Fruit fly (Drosophila melanogaster): ENCODE results near the gene Flo2.

The Flo2 gene

dm6 chrX:14950273-14951272 is 111.4 kb downstream of the Flo2 start (continued):
- TF ChIP-seq Dll (GFP tag; IDR thresholded peaks at IDR 0.05; ENCODE audit: partially characterized antibody) (no peak), jigr1 (GFP tag; IDR thresholded peaks at IDR 0.05) (peak; percentile 85), CG8924 (tag; optimal IDR thresholded peaks at IDR 0.05) (peak; percentile 97), ara (GFP tag; IDR thresholded peaks at IDR 0.05) (peak; percentile 91), HHEX (GFP tag; optimal IDR thresholded peaks at IDR 0.05) (peak; percentile 84), bcd (GFP tag; optimal IDR thresholded peaks at IDR 0.05) (peak; percentile 93), crol (GFP tag; IDR thresholded peaks at IDR 0.05) (peak; percentile 24; the same call in 1 of the 2 replicates), ems (GFP tag; optimal IDR thresholded peaks at IDR 0.05) (peak; percentile 65), hth (optimal IDR thresholded peaks at IDR 0.05) (no peak), CG7963 (GFP tag; IDR thresholded peaks at IDR 0.05; ENCODE audit: partially characterized antibody) (0 out of 3 replicates have a peak, but pooled peaks have one; percentile 24), CG12942 (GFP tag; optimal IDR thresholded peaks at IDR 0.05) (peak; percentile 83), CG8281 (tag; optimal IDR thresholded peaks at IDR 0.05) (peak; percentile 86), CG3281 (GFP tag; optimal IDR thresholded peaks at IDR 0.05) (peak; percentile 78), Rx (GFP tag; IDR thresholded peaks at IDR 0.05) (peak; percentile 75; the same call in 1 of the 2 replicates), Awh (GFP tag; IDR thresholded peaks at IDR 0.05) (peak; percentile 90), chm (GFP tag; IDR thresholded peaks at IDR 0.05) (peak; percentile 43), sr (GFP tag; IDR thresholded peaks at IDR 0.05) (peak; percentile 80; the same call in 2 of the 3 replicates), CG10462 (GFP tag; optimal IDR thresholded peaks at IDR 0.05) (peak; percentile 95), B-H2 (GFP tag; optimal IDR thresholded peaks at IDR 0.05) (peak; percentile 20), dm (GFP tag; optimal IDR thresholded peaks at IDR 0.05) (peak; percentile 35), Chrac-16 (GFP tag; optimal IDR thresholded peaks at IDR 0.05) (peak; percentile 92), run (tag; optimal IDR thresholded peaks at IDR 0.05) (peak; percentile 91), CG9727 (GFP tag; optimal IDR thresholded peaks at IDR 0.05) (peak; percentile 96), sqz (GFP tag; optimal IDR thresholded peaks at IDR 0.05) (peak; percentile 95), CG17359 (tag; optimal IDR thresholded peaks at IDR 0.05) (peak; percentile 94), jumu (GFP tag; optimal IDR thresholded peaks at IDR 0.05) (peak; percentile 65), CG7786 (GFP tag; optimal IDR thresholded peaks at IDR 0.05) (peak; percentile 70), dmrt11E (tag; optimal IDR thresholded peaks at IDR 0.05) (peak; percentile 98), bbx (GFP tag; IDR thresholded peaks at IDR 0.05; ENCODE audit: partially characterized antibody) (peak; percentile 30; the same call in 1 of the 2 replicates), Hsf (GFP tag; optimal IDR thresholded peaks at IDR 0.05) (peak; percentile 93), CG17912 (GFP tag; optimal IDR thresholded peaks at IDR 0.05) (peak; percentile 0), D (optimal IDR thresholded peaks at IDR 0.05) (no peak), D (GFP tag; optimal IDR thresholded peaks at IDR 0.05) (peak; percentile 97), her (GFP tag; optimal IDR thresholded peaks at IDR 0.05) (peak; percentile 58), chif (GFP tag; optimal IDR thresholded peaks at IDR 0.05) (peak; percentile 74 to 94), bigmax (GFP tag; optimal IDR thresholded peaks at IDR 0.05) (no peak), CG2875 (GFP tag; optimal IDR thresholded peaks at IDR 0.05) (peak; percentile 92), crp (GFP tag; optimal IDR thresholded peaks at IDR 0.05) (peak; percentile 14 to 64), CG11085 (GFP tag; IDR thresholded peaks at IDR 0.05) (0 out of 2 replicates have a peak, but pooled peaks have one; percentile 38), CG12299 (tag; optimal IDR thresholded peaks at IDR 0.05) (peak; percentile 85), insv (GFP tag; optimal IDR thresholded peaks at IDR 0.05) (peak in 1 of 2 experiments; percentile 61), Lpt (GFP tag; optimal IDR thresholded peaks at IDR 0.05) (no peak), CG15696 (tag; optimal IDR thresholded peaks at IDR 0.05) (peak; percentile 97), trh (GFP tag; optimal IDR thresholded peaks at IDR 0.05) (peak; percentile 90), CG10959 (GFP tag; IDR thresholded peaks at IDR 0.05) (peak; percentile 89), CG10431 (GFP tag; optimal IDR thresholded peaks at IDR 0.05) (peak; percentile 92), ham (GFP tag; IDR thresholded peaks at IDR 0.05) (peak; percentile 55; the same call in 1 of the 2 replicates), PHDP (tag; optimal IDR thresholded peaks at IDR 0.05) (peak; percentile 93)
